Fruit fly (Drosophila melanogaster): ENCODE measurements around the gene ssp2.

Gene ssp2

dm6 chr3L:14002524-14003135 is 37.6 kb downstream of the ssp2 start (continued):
- no peak for TF ChIP-seq CG8290 (GFP tag; optimal IDR thresholded peaks at IDR 0.05)
- peak in 1 of 2 experiments; percentile 75 for TF ChIP-seq CG8290 (tag; optimal IDR thresholded peaks at IDR 0.05)
- no peak for TF ChIP-seq CG4328 (GFP tag; optimal IDR thresholded peaks at IDR 0.05)
- TF ChIP-seq zen (tag; optimal IDR thresholded peaks at IDR 0.05) = peak; percentile 53
- TF ChIP-seq CG9727 (GFP tag; optimal IDR thresholded peaks at IDR 0.05) = no peak
- no peak for TF ChIP-seq salm (tag; optimal IDR thresholded peaks at IDR 0.05)
- no peak for TF ChIP-seq CG7928 (GFP tag; optimal IDR thresholded peaks at IDR 0.05)
- TF ChIP-seq CG10431 (GFP tag; optimal IDR thresholded peaks at IDR 0.05) = no peak
- no peak for TF ChIP-seq fu2 (GFP tag; optimal IDR thresholded peaks at IDR 0.05)
- no peak for TF ChIP-seq CG2120 (GFP tag; optimal IDR thresholded peaks at IDR 0.05)
- no peak for TF ChIP-seq Chrac-16 (GFP tag; optimal IDR thresholded peaks at IDR 0.05)
- TF ChIP-seq unpg (GFP tag; optimal IDR thresholded peaks at IDR 0.05) = no peak
- TF ChIP-seq Six4 (GFP tag; optimal IDR thresholded peaks at IDR 0.05) = no peak
- no peak for TF ChIP-seq br (optimal IDR thresholded peaks at IDR 0.05)
- no peak for TF ChIP-seq CG8388 (GFP tag; optimal IDR thresholded peaks at IDR 0.05)
- peak; percentile 29 for TF ChIP-seq CG13624 (GFP tag; optimal IDR thresholded peaks at IDR 0.05)
- no peak for TF ChIP-seq Sry-β (GFP tag; optimal IDR thresholded peaks at IDR 0.05)
- no peak for TF ChIP-seq CG4820 (GFP tag; optimal IDR thresholded peaks at IDR 0.05)
- no peak for TF ChIP-seq caup (GFP tag; optimal IDR thresholded peaks at IDR 0.05; ENCODE audit: severe bottlenecking)
- no peak for TF ChIP-seq CG10209 (GFP tag; optimal IDR thresholded peaks at IDR 0.05)
- TF ChIP-seq CG12659 (GFP tag; optimal IDR thresholded peaks at IDR 0.05) = peak; percentile 57
- no peak for TF ChIP-seq luna (GFP tag; optimal IDR thresholded peaks at IDR 0.05)
- TF ChIP-seq jigr1 (GFP tag; IDR thresholded peaks at IDR 0.05) = no peak
- no peak for TF ChIP-seq ac (GFP tag; optimal IDR thresholded peaks at IDR 0.05)
- TF ChIP-seq CG9932 (GFP tag; IDR thresholded peaks at IDR 0.05) = no peak
- TF ChIP-seq CG31224 (GFP tag; IDR thresholded peaks at IDR 0.05) = no peak
- no peak for TF ChIP-seq gce (GFP tag; IDR thresholded peaks at IDR 0.05)
- no peak for TF ChIP-seq CG7839 (tag; optimal IDR thresholded peaks at IDR 0.05)
- TF ChIP-seq TFAM (GFP tag; optimal IDR thresholded peaks at IDR 0.05) = no peak
- no peak for TF ChIP-seq CG17912 (GFP tag; optimal IDR thresholded peaks at IDR 0.05)
- peak; percentile 26 for TF ChIP-seq gem (tag; optimal IDR thresholded peaks at IDR 0.05)
- TF ChIP-seq esg (GFP tag; conservative IDR thresholded peaks at IDR 0.05) = no peak
- no peak for TF ChIP-seq kah (GFP tag; optimal IDR thresholded peaks at IDR 0.05)
- no peak for TF ChIP-seq CG33557 (GFP tag; optimal IDR thresholded peaks at IDR 0.05)
- no peak for TF ChIP-seq Hr39 (optimal IDR thresholded peaks at IDR 0.05)
- TF ChIP-seq CG1603 (tag; optimal IDR thresholded peaks at IDR 0.05) = peak; percentile 58
- TF ChIP-seq CG4404 (GFP tag; IDR thresholded peaks at IDR 0.05) = no peak
- no peak for TF ChIP-seq CG4360 (GFP tag; IDR thresholded peaks at IDR 0.05)
- no peak for TF ChIP-seq CG2712 (tag; optimal IDR thresholded peaks at IDR 0.05)
- TF ChIP-seq CG8944 (GFP tag; optimal IDR thresholded peaks at IDR 0.05) = no peak
- no peak for TF ChIP-seq crc (GFP tag; optimal IDR thresholded peaks at IDR 0.05)
- no peak for TF ChIP-seq Taf1 (GFP tag; IDR thresholded peaks at IDR 0.05)
- TF ChIP-seq dysf (GFP tag; IDR thresholded peaks at IDR 0.05) = no peak
- no peak for TF ChIP-seq CG10565 (GFP tag; optimal IDR thresholded peaks at IDR 0.05)
- TF ChIP-seq ind (GFP tag; optimal IDR thresholded peaks at IDR 0.05) = no peak
- no peak for TF ChIP-seq ken (GFP tag; IDR thresholded peaks at IDR 0.05)
- TF ChIP-seq nom (GFP tag; optimal IDR thresholded peaks at IDR 0.05) = no peak
- TF ChIP-seq Xbp1 (GFP tag; optimal IDR thresholded peaks at IDR 0.05) = no peak
- peak; percentile 36; the same call in 1 of the 2 replicates for TF ChIP-seq Bgb (GFP tag; IDR thresholded peaks at IDR 0.05; ENCODE audit: partially characterized antibody)
- TF ChIP-seq Ada2b (GFP tag; IDR thresholded peaks at IDR 0.05) = no peak
- no peak for TF ChIP-seq maf-S (GFP tag; optimal IDR thresholded peaks at IDR 0.05)
- TF ChIP-seq CG17568 (GFP tag; optimal IDR thresholded peaks at IDR 0.05) = no peak
